Fruit fly (Drosophila melanogaster) whole organism, adult: Measurements from ENCODE around the gene Act87E.

Experiments
- CG11617 ChIP-seq: fragments of 200-800 bp; sonication (Bioruptor generic); optimal IDR thresholded peaks from 2 replicates; lab custom pipeline; 2017; ENCODE audit warnings: mild to moderate bottlenecking, missing biosample characterization, missing genetic modification reagents, missing genetic modification characterization
- CG12768 ChIP-seq: fragments of 200-800 bp; sonication (Bioruptor generic); optimal IDR thresholded peaks from 2 replicates; lab custom pipeline; 2017; ENCODE audit warnings: missing biosample characterization, missing genetic modification characterization, mild to moderate bottlenecking, moderate library complexity, missing genetic modification reagents
- CG14711 ChIP-seq: fragments of 200-800 bp; sonication (Bioruptor generic); optimal IDR thresholded peaks from 2 replicates; lab custom pipeline; 2018; ENCODE audit warnings: missing biosample characterization, mild to moderate bottlenecking, missing genetic modification characterization, moderate library complexity
- CG1620 ChIP-seq: fragments of 200-800 bp; sonication (Bioruptor generic); optimal IDR thresholded peaks from 2 replicates; lab custom pipeline; 2016; ENCODE audit warnings: missing biosample characterization, missing genetic modification characterization
- CG33017 ChIP-seq: fragments of 200-800 bp; sonication (Bioruptor generic); optimal IDR thresholded peaks from 2 replicates; lab custom pipeline; 2018; ENCODE audit warnings: missing biosample characterization, mild to moderate bottlenecking, missing genetic modification characterization, moderate library complexity
- CG5204 ChIP-seq: fragments of 200-800 bp; sonication (Bioruptor generic); optimal IDR thresholded peaks from 2 replicates; lab custom pipeline; 2016; ENCODE audit warnings: missing biosample characterization, missing genetic modification characterization
- CG7045 ChIP-seq: fragments of 200-800 bp; sonication (Bioruptor generic); optimal IDR thresholded peaks from 2 replicates; lab custom pipeline; 2017; ENCODE audit warnings: missing biosample characterization, mild to moderate bottlenecking, missing genetic modification characterization
- CG7101 ChIP-seq: fragments of 200-800 bp; sonication (Bioruptor generic); optimal IDR thresholded peaks from 2 replicates; lab custom pipeline; 2018; ENCODE audit warnings: missing biosample characterization, mild to moderate bottlenecking, missing genetic modification characterization, moderate library complexity
- Clk ChIP-seq: fragments of 200-800 bp; sonication (Bioruptor generic); optimal IDR thresholded peaks from 2 replicates; lab custom pipeline; 2017; ENCODE audit warnings: missing biosample characterization, missing genetic modification characterization
- Crg-1 ChIP-seq: fragments of 200-800 bp; sonication (Bioruptor generic); optimal IDR thresholded peaks from 2 replicates; lab custom pipeline; 2016; ENCODE audit warnings: missing biosample characterization, missing genetic modification characterization
- Hr96 ChIP-seq: fragments of 200-800 bp; sonication (Bioruptor generic); optimal IDR thresholded peaks from 2 replicates; lab custom pipeline; 2016; ENCODE audit warnings: missing biosample characterization, missing genetic modification characterization
- Mnt ChIP-seq: fragments of 200-800 bp; sonication (Bioruptor generic); optimal IDR thresholded peaks from 2 replicates; lab custom pipeline; 2016; ENCODE audit warnings: missing biosample characterization, mild to moderate bottlenecking, missing genetic modification characterization
- bab1 ChIP-seq: fragments of 200-800 bp; sonication (Bioruptor generic); optimal IDR thresholded peaks from 3 replicates; lab custom pipeline; 2019; ENCODE audit warnings: missing biosample characterization, mild to moderate bottlenecking, missing genetic modification characterization, moderate library complexity
- cic ChIP-seq: fragments of 200-800 bp; sonication (Bioruptor generic); optimal IDR thresholded peaks from 2 replicates; lab custom pipeline; 2017; ENCODE audit warnings: missing biosample characterization, mild to moderate bottlenecking, missing genetic modification characterization, moderate library complexity
- cnc ChIP-seq, 2 experiments: fragments of >200 bp; optimal IDR thresholded peaks; 2 replicates each; lab custom pipeline; 2017
- kay ChIP-seq: fragments of 200-800 bp; sonication (Bioruptor generic); peaks from one replicate; lab custom pipeline; 2016; ENCODE audit warnings: missing biosample characterization, missing genetic modification characterization, borderline replicate concordance
- ovo ChIP-seq: fragments of 200-800 bp; sonication (Bioruptor generic); optimal IDR thresholded peaks from 2 replicates; lab custom pipeline; 2016; ENCODE audit warnings: missing biosample characterization, missing genetic modification characterization
- pad ChIP-seq: fragments of 200-800 bp; sonication (Bioruptor generic); optimal IDR thresholded peaks from 3 replicates; lab custom pipeline; 2017; ENCODE audit warnings: missing biosample characterization, missing genetic modification characterization, mild to moderate bottlenecking, moderate library complexity, missing genetic modification reagents
- tj ChIP-seq: fragments of 200-800 bp; sonication (Bioruptor generic); optimal IDR thresholded peaks from 3 replicates; lab custom pipeline; 2017; ENCODE audit warnings: missing biosample characterization, mild to moderate bottlenecking, missing genetic modification characterization, moderate library complexity
- toe ChIP-seq: fragments of 200-800 bp; sonication (Bioruptor generic); optimal IDR thresholded peaks from 2 replicates; lab custom pipeline; 2016; ENCODE audit warnings: missing biosample characterization, missing genetic modification characterization

The Act87E gene

dm6 chr3R:13400902-13401721 is 24.7 kb upstream of the Act87E start:
- TF ChIP-seq CG7101 (tag; lab: Kevin White, UChicago) (peak; percentile 68), cnc (optimal IDR thresholded peaks at IDR 0.05; lab: Kevin White, UChicago) (no peak), Crg-1 (GFP tag; lab: Kevin White, UChicago) (peak; percentile 64), cic (GFP tag; lab: Kevin White, UChicago) (no peak), CG5204 (GFP tag; lab: Kevin White, UChicago) (peak; percentile 55), CG33017 (tag; lab: Kevin White, UChicago) (peak; percentile 5), CG1620 (peak; percentile 27), pad (GFP tag; lab: Kevin White, UChicago) (peak; percentile 38), CG12768 (GFP tag; lab: Kevin White, UChicago) (no peak), CG11617 (GFP tag; lab: Kevin White, UChicago) (peak; percentile 71), Clk (GFP tag; lab: Kevin White, UChicago) (no peak), bab1 (GFP tag; lab: Kevin White, UChicago) (peak; percentile 79), Hr96 (peak; percentile 37), CG7045 (peak; percentile 55), Mnt (GFP tag; lab: Kevin White, UChicago) (no peak), ovo (GFP tag; lab: Kevin White, UChicago) (peak; percentile 55), toe (no peak), CG14711 (tag; lab: Kevin White, UChicago) (peak; percentile 63), kay (no peak), tj (GFP tag; lab: Kevin White, UChicago) (peak; percentile 71)

dm6 chr3R:13401722-13402296 is 24.0 kb upstream of the Act87E start, which contains the start of gene GILT1:
Gene GILT1 (minus strand): TSS chr3R:13401862.
- TF ChIP-seq bab1 (GFP tag; lab: Kevin White, UChicago) (peak; percentile 39), Clk (GFP tag; lab: Kevin White, UChicago) (no peak), CG1620 (no peak), Mnt (GFP tag; lab: Kevin White, UChicago) (peak; percentile 43), pad (GFP tag; lab: Kevin White, UChicago) (peak; percentile 59), CG5204 (GFP tag; lab: Kevin White, UChicago) (no peak), Hr96 (no peak), CG33017 (tag; lab: Kevin White, UChicago) (no peak), CG14711 (tag; lab: Kevin White, UChicago) (no peak), toe (no peak), CG7101 (tag; lab: Kevin White, UChicago) (peak; percentile 12), CG12768 (GFP tag; lab: Kevin White, UChicago) (no peak), CG11617 (GFP tag; lab: Kevin White, UChicago) (no peak), tj (GFP tag; lab: Kevin White, UChicago) (peak; percentile 1), CG7045 (no peak), cic (GFP tag; lab: Kevin White, UChicago) (peak; percentile 22), Crg-1 (GFP tag; lab: Kevin White, UChicago) (no peak), ovo (GFP tag; lab: Kevin White, UChicago) (peak; percentile 44), cnc (optimal IDR thresholded peaks at IDR 0.05; lab: Kevin White, UChicago) (no peak), kay (peak; percentile 69)

- TF ChIP-seq Hr96 (no peak), toe (peak; percentile 39), pad (GFP tag; lab: Kevin White, UChicago) (peak; percentile 15), CG7045 (no peak), Crg-1 (GFP tag; lab: Kevin White, UChicago) (peak; percentile 21), kay (no peak), CG7101 (tag; lab: Kevin White, UChicago) (no peak), CG14711 (tag; lab: Kevin White, UChicago) (no peak), ovo (GFP tag; lab: Kevin White, UChicago) (no peak), tj (GFP tag; lab: Kevin White, UChicago) (peak; percentile 20), CG5204 (GFP tag; lab: Kevin White, UChicago) (no peak), cic (GFP tag; lab: Kevin White, UChicago) (no peak), Mnt (GFP tag; lab: Kevin White, UChicago) (peak; percentile 11), bab1 (GFP tag; lab: Kevin White, UChicago) (peak; percentile 54), CG1620 (peak; percentile 58), CG12768 (GFP tag; lab: Kevin White, UChicago) (no peak), cnc (optimal IDR thresholded peaks at IDR 0.05; lab: Kevin White, UChicago) (no peak), Clk (GFP tag; lab: Kevin White, UChicago) (no peak), CG11617 (GFP tag; lab: Kevin White, UChicago) (no peak), CG33017 (tag; lab: Kevin White, UChicago) (no peak)
Observed at dm6 chr3R:13403032-13403459, 22.7 kb upstream of the Act87E start, which contains the start of gene Dpm3. Gene Dpm3 (minus strand): TSS chr3R:13403051.

dm6 chr3R:13404841-13405441 is 20.8 kb upstream of the Act87E start, which contains the start of gene yellow-e3:
Gene yellow-e3 (minus strand): TSS chr3R:13404870.
- TF ChIP-seq CG14711 (tag; lab: Kevin White, UChicago) (no peak), kay (peak; percentile 1)

- TF ChIP-seq CG14711 (tag; lab: Kevin White, UChicago) (no peak), ovo (GFP tag; lab: Kevin White, UChicago) (no peak), toe (no peak), cnc (optimal IDR thresholded peaks at IDR 0.05; lab: Kevin White, UChicago) (no peak)
Observed at dm6 chr3R:13406898-13407297, 18.9 kb upstream of the Act87E start, which contains the start of gene yellow-e2. Gene yellow-e2 (minus strand): TSS chr3R:13406998.
